Fruit fly (Drosophila melanogaster) Kc167 (cell line): ENCODE data around the gene CG42232.

ENCODE experiments used
- Myc ChIP-seq: fragments of >200 bp; optimal IDR thresholded peaks from 2 replicates; lab custom pipeline; 2017; ENCODE audit warnings: missing external identifiers
- Sin3A ChIP-seq: fragments of >200 bp; optimal IDR thresholded peaks from 2 replicates; lab custom pipeline; 2018; ENCODE audit warnings: missing external identifiers
- h ChIP-seq: fragments of >200 bp; optimal IDR thresholded peaks from 3 replicates; lab custom pipeline; 2018; ENCODE audit warnings: missing external identifiers
- insv ChIP-seq: fragments of >200 bp; optimal IDR thresholded peaks from 3 replicates; lab custom pipeline; 2018; ENCODE audit warnings: missing external identifiers
- psq ChIP-seq: fragments of >200 bp; optimal IDR thresholded peaks from 2 replicates; lab custom pipeline; 2017; ENCODE audit warnings: missing external identifiers
- ttk ChIP-seq: sonication (Bioruptor generic); optimal IDR thresholded peaks from 2 replicates; lab custom pipeline; 2017; ENCODE audit warnings: missing external identifiers

The CG42232 gene

dm6 chr3R:16485487-16486233, 16.2 kb upstream of the CG42232 start:
- TF ChIP-seq ttk (lab: Kevin White, UChicago) (no peak), insv (no peak), psq (no peak), Sin3A (lab: Kevin White, UChicago) (no peak), Myc (no peak), h (lab: Kevin White, UChicago) (no peak)

- TF ChIP-seq ttk (lab: Kevin White, UChicago) (no peak), Sin3A (lab: Kevin White, UChicago) (no peak), h (lab: Kevin White, UChicago) (no peak), Myc (no peak), psq (no peak), insv (no peak)
These were observed 14.5 kb upstream of the CG42232 start, which contains the start of gene Der-2 for dm6 chr3R:16483877-16484417. Gene Der-2 (minus strand): TSS chr3R:16484223.

dm6 chr3R:16482276-16482675, 12.8 kb upstream of the CG42232 start, which contains the start of gene Sdhaf3:
Gene Sdhaf3 (minus strand): TSS chr3R:16482452.
- TF ChIP-seq Sin3A (lab: Kevin White, UChicago), result no peak

- TF ChIP-seq ttk (lab: Kevin White, UChicago) (no peak), psq (no peak), h (lab: Kevin White, UChicago) (no peak), insv (no peak), Myc (no peak), Sin3A (lab: Kevin White, UChicago) (no peak)
These were observed 11.5 kb upstream of the CG42232 start, which contains the start of gene Dhfr for dm6 chr3R:16480995-16481394. Gene Dhfr (plus strand): TSS chr3R:16481167.

dm6 chr3R:16477033-16477432, 7.6 kb upstream of the CG42232 start, which contains the start of gene Gyc89Db:
Gene Gyc89Db (plus strand): TSS chr3R:16477110.
- TF ChIP-seq h (lab: Kevin White, UChicago), result no peak
- no peak for TF ChIP-seq ttk (lab: Kevin White, UChicago)
- no peak for TF ChIP-seq Sin3A (lab: Kevin White, UChicago)

dm6 chr3R:16476472-16476871, 7.0 kb upstream of the CG42232 start:
- TF ChIP-seq Myc, result no peak
- TF ChIP-seq insv, result no peak
- no peak for TF ChIP-seq psq
- TF ChIP-seq h (lab: Kevin White, UChicago), result no peak

dm6 chr3R:16472301-16472700, 2.8 kb upstream of the CG42232 start, which contains the start of gene Gyc89Da:
Gene Gyc89Da (plus strand): TSS chr3R:16472601.
- no peak for TF ChIP-seq insv
- TF ChIP-seq psq, result no peak
- no peak for TF ChIP-seq h (lab: Kevin White, UChicago)
- TF ChIP-seq ttk (lab: Kevin White, UChicago), result no peak
- TF ChIP-seq Myc, result no peak
- no peak for TF ChIP-seq Sin3A (lab: Kevin White, UChicago)

- TF ChIP-seq Myc (no peak), insv (no peak), psq (no peak), Sin3A (lab: Kevin White, UChicago) (no peak), h (lab: Kevin White, UChicago) (no peak), ttk (lab: Kevin White, UChicago) (no peak)
These were observed 907 bp downstream of the CG42232 start for dm6 chr3R:16468556-16468955.

- no peak for TF ChIP-seq h (lab: Kevin White, UChicago)
- no peak for TF ChIP-seq psq
- no peak for TF ChIP-seq ttk (lab: Kevin White, UChicago)
- TF ChIP-seq Myc, result no peak
These were observed 12.9 kb downstream of the CG42232 start for dm6 chr3R:16456607-16457006.

- TF ChIP-seq Sin3A (lab: Kevin White, UChicago), result no peak
- TF ChIP-seq ttk (lab: Kevin White, UChicago), result no peak
- no peak for TF ChIP-seq psq
- TF ChIP-seq insv, result no peak
- TF ChIP-seq Myc, result no peak
- no peak for TF ChIP-seq h (lab: Kevin White, UChicago)
These were observed 13.6 kb downstream of the CG42232 start, which contains the start of gene CG14883 for dm6 chr3R:16455875-16456274. Gene CG14883 (plus strand): TSS chr3R:16456052.

- TF ChIP-seq ttk (lab: Kevin White, UChicago) (no peak), Sin3A (lab: Kevin White, UChicago) (no peak), psq (no peak), insv (no peak), Myc (no peak), h (lab: Kevin White, UChicago) (no peak)
These were observed 15.3 kb downstream of the CG42232 start, which contains the start of gene CG10405 for dm6 chr3R:16454192-16454591. Gene CG10405 (plus strand): TSS chr3R:16454492.

- TF ChIP-seq Sin3A (lab: Kevin White, UChicago) (no peak), Myc (no peak), ttk (lab: Kevin White, UChicago) (no peak), psq (no peak), h (lab: Kevin White, UChicago) (no peak), insv (no peak)
These were observed 15.9 kb downstream of the CG42232 start, which contains the start of gene Pak3 for dm6 chr3R:16453597-16453996. Gene Pak3 (minus strand): TSS chr3R:16453821.
